Fruit fly (Drosophila melanogaster): Measurements from ENCODE around the gene CG45067.

Gene CG45067

DNA sequence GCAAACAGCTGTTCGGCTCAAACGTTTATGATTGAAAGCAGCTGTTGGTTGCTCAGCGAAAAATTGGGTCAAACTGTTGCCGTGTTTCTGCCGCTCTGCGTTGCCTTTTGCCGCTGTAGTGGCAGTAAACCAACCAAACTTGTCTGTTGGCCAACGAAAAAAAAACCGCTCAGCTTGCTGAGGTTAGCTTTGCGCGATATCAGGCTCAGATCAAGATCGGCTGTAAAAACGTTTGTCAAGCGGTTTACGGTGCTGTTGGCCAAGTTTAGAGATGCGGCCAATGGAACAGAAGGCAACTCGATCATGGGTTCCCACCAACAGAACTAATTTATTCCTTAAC is 35.1 kb downstream of the CG45067 start (continued):
- TF ChIP-seq CG12769 (tag; optimal IDR thresholded peaks at IDR 0.05), result peak; percentile 18
- 0 out of 3 replicates have a peak, but pooled peaks have one; percentile 4 for TF ChIP-seq ci (GFP tag; IDR thresholded peaks at IDR 0.05)
- no peak for TF ChIP-seq CG33213 (GFP tag; optimal IDR thresholded peaks at IDR 0.05)
- TF ChIP-seq org-1 (GFP tag; optimal IDR thresholded peaks at IDR 0.05), result no peak
- no peak for TF ChIP-seq her (GFP tag; optimal IDR thresholded peaks at IDR 0.05)
- 0 out of 2 replicates have a peak, but pooled peaks have one; percentile 1 for TF ChIP-seq CG10321 (GFP tag; IDR thresholded peaks at IDR 0.05)
- TF ChIP-seq grn (GFP tag; optimal IDR thresholded peaks at IDR 0.05), result peak; percentile 75
- no peak for TF ChIP-seq tna (GFP tag; IDR thresholded peaks at IDR 0.05; ENCODE audit: partially characterized antibody)
- TF ChIP-seq crp (GFP tag; optimal IDR thresholded peaks at IDR 0.05), result peak in 1 of 2 experiments; percentile 57

DNA sequence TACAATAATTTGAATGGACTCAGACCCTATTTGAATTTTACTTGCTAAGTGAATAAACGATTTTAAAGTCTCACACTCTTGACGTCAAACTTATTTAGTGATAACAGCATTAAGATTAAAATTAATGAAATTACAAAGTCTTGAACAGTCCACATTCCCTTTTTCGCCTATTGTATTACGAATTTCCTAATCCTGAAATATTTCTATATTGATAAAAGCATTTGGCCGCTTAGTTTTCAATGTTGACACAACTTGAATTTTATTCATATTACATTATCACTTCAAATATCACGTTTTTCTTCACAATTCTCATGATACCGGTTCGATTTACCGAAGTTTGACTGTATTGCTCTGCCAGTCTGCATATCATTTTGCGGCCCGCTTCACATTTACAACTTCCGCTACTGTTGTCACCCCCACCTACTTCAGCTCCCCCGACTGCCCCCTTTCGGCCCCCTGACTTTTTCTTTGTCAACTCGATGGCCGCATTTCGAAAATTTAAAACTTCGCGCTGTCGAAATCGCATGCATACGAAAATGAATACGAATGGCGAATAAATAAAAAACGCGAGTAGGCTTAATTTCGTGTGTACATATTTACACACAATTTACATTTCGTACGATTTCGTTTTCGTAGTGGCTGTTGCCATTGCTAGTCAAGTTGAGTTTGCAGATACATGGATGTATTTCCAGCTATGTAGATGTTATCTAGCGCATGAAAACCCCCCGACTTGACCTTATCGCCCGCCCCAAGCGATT is 35.7 kb downstream of the CG45067 start:
- TF ChIP-seq CG15696 (tag; optimal IDR thresholded peaks at IDR 0.05) (no peak), cas (GFP tag; IDR thresholded peaks at IDR 0.05) (no peak), jumu (GFP tag; optimal IDR thresholded peaks at IDR 0.05) (no peak), cwo (GFP tag; optimal IDR thresholded peaks at IDR 0.05) (peak; percentile 21), CG10147 (GFP tag; optimal IDR thresholded peaks at IDR 0.05) (peak; percentile 21), Mad (GFP tag; optimal IDR thresholded peaks at IDR 0.05) (no peak), CG7745 (tag; optimal IDR thresholded peaks at IDR 0.05) (no peak), ase (GFP tag; IDR thresholded peaks at IDR 0.05) (no peak), CG11504 (tag; optimal IDR thresholded peaks at IDR 0.05) (peak; percentile 71), CG3726 (GFP tag; IDR thresholded peaks at IDR 0.05) (no peak), CG6254 (GFP tag; optimal IDR thresholded peaks at IDR 0.05) (no peak), fd102C (GFP tag; optimal IDR thresholded peaks at IDR 0.05) (no peak), p53 (GFP tag; optimal IDR thresholded peaks at IDR 0.05) (no peak), prd (optimal IDR thresholded peaks at IDR 0.05) (no peak), prd (GFP tag; IDR thresholded peaks at IDR 0.05) (peak; percentile 25; the same call in 1 of the 3 replicates), hbn (GFP tag; IDR thresholded peaks at IDR 0.05; ENCODE audit: partially characterized antibody) (no peak), CG34376 (GFP tag; optimal IDR thresholded peaks at IDR 0.05) (peak; percentile 26), CG15479 (GFP tag; optimal IDR thresholded peaks at IDR 0.05) (no peak), CG16813 (GFP tag; IDR thresholded peaks at IDR 0.05; ENCODE audit: partially characterized antibody) (no peak), HmgD (GFP tag; optimal IDR thresholded peaks at IDR 0.05) (no peak), CG7786 (GFP tag; optimal IDR thresholded peaks at IDR 0.05) (no peak), oc (tag; optimal IDR thresholded peaks at IDR 0.05) (no peak), Xbp1 (GFP tag; optimal IDR thresholded peaks at IDR 0.05) (peak; percentile 27), CG7271 (tag; optimal IDR thresholded peaks at IDR 0.05) (no peak), CG14860 (GFP tag; IDR thresholded peaks at IDR 0.05; ENCODE audit: partially characterized antibody) (no peak), CG12299 (tag; optimal IDR thresholded peaks at IDR 0.05) (peak; percentile 21), toy (GFP tag; IDR thresholded peaks at IDR 0.05) (no peak), E2f2 (GFP tag; IDR thresholded peaks at IDR 0.05) (peak; percentile 50), CG13624 (GFP tag; optimal IDR thresholded peaks at IDR 0.05) (no peak), CG13424 (tag; optimal IDR thresholded peaks at IDR 0.05) (peak; percentile 43), Ada2b (GFP tag; IDR thresholded peaks at IDR 0.05) (no peak), CG12104 (GFP tag; optimal IDR thresholded peaks at IDR 0.05) (peak; percentile 22), sim (GFP tag; IDR thresholded peaks at IDR 0.05) (no peak), CG6683 (GFP tag; optimal IDR thresholded peaks at IDR 0.05) (peak; percentile 47), CG17186 (GFP tag; optimal IDR thresholded peaks at IDR 0.05) (no peak), C15 (GFP tag; IDR thresholded peaks at IDR 0.05) (no peak), B-H1 (GFP tag; IDR thresholded peaks at IDR 0.05) (no peak; the same call in 2 of the 3 replicates), GATAe (GFP tag; conservative IDR thresholded peaks at IDR 0.05) (no peak), shn (GFP tag; optimal IDR thresholded peaks at IDR 0.05) (no peak), CoRest (tag; optimal IDR thresholded peaks at IDR 0.05) (peak; percentile 69)

Measured in whole organism, embryonic.